Worm (Caenorhabditis elegans) whole organism, early embryonic: ENCODE results near the gene T23E1.3.

Experiments used
- B0310.2 ChIP-seq: sonication (generic microtip); optimal IDR thresholded peaks from 2 replicates; lab custom pipeline; 2016; ENCODE audit warnings: mild to moderate bottlenecking, missing genetic modification characterization, missing compliant biosample characterization
- hnd-1 ChIP-seq: sonication (generic microtip); optimal IDR thresholded peaks from 2 replicates; lab custom pipeline; 2016; ENCODE audit warnings: missing genetic modification characterization, missing compliant biosample characterization
- tbx-37 ChIP-seq: fragments of 200-800 bp; sonication (Bioruptor generic); conservative IDR thresholded peaks from 2 replicates; pipeline ENCODE4 v1.3.6; 2022; ENCODE audit warnings: missing genetic modification reagents, missing genetic modification characterization, missing compliant biosample characterization

ce11 chrIV:3166896-3167295 is 21.2 kb downstream of the T23E1.3 start:
- TF ChIP-seq B0310.2 (tag; lab: Kevin White, UChicago) (no peak), tbx-37 (no peak), hnd-1 (tag; lab: Kevin White, UChicago) (no peak)
